Fruit fly (Drosophila melanogaster) whole organism: ENCODE data around the gene spoon.

Experiments
- CG8478 ChIP-seq: fragments of >200 bp; optimal IDR thresholded peaks from 2 replicates; lab custom pipeline; 2018; ENCODE audit warnings: inconsistent platforms
- Dll ChIP-seq: fragments of >200 bp; optimal IDR thresholded peaks from 2 replicates; lab custom pipeline; 2017
- pan ChIP-seq: fragments of >200 bp; optimal IDR thresholded peaks from 2 replicates; lab custom pipeline; 2017
- usp ChIP-seq: fragments of >200 bp; optimal IDR thresholded peaks from 2 replicates; lab custom pipeline; 2017; ENCODE audit warnings: missing biosample characterization, missing genetic modification characterization, mixed read lengths

DNA sequence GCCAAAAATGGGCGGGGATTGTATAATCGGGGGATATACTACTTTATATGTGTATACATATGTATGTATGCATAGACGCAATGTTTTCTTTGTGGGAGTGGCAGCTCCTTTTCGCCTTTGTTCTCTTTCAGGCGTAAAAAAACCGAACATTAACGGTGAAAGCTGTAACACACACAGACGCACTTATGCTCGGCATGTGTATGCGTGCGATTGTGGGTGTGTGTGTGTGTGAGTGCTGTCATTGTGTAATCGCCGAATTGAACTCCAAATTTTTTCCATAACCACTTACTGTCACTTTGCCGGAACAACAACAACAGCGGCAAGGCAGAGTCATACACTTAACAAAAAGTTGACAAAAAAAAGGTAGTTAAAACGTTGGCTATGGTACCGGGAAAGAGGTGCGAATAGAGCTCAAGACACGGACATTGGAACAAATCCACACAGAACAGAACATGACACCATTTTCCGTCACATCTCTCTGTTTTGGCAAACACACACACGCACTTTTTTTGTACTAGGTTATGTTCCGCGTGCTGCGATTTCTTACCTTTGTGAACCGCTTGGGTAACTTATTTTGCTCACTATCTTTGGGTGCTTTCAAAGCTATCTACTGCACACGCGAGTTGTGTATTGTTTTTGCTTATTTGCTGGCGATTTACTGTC is 631 bp downstream of the spoon start:
- TF ChIP-seq Dll (no peak), pan (lab: Kevin White, UChicago) (no peak), CG8478 (lab: Kevin White, UChicago) (no peak), usp (GFP tag; lab: Kevin White, UChicago) (no peak)
